Worm (Caenorhabditis elegans): Measurements from ENCODE around the gene orc-4.

The orc-4 gene

ce11 chrIII:10634034-10634433 is 11.9 kb upstream of the orc-4 start:
- TF ChIP-seq ceh-82 (tag; optimal IDR thresholded peaks at IDR 0.05) (peak; percentile 83), nhr-10 (tag; optimal IDR thresholded peaks at IDR 0.05) (peak; percentile 4), dmd-4 (tag; optimal IDR thresholded peaks at IDR 0.05) (no peak), nhr-77 (tag; optimal IDR thresholded peaks at IDR 0.05) (no peak), aly-2 (tag; optimal IDR thresholded peaks at IDR 0.05) (no peak), zag-1 (tag; optimal IDR thresholded peaks at IDR 0.05) (peak; percentile 93), nhr-23 (tag; optimal IDR thresholded peaks at IDR 0.05) (no peak), lin-39 (tag; optimal IDR thresholded peaks at IDR 0.05) (no peak), Y55F3AM.14 (GFP tag; optimal IDR thresholded peaks at IDR 0.05) (peak; percentile 93), nhr-237 (tag; optimal IDR thresholded peaks at IDR 0.05) (no peak), ztf-4 (tag; optimal IDR thresholded peaks at IDR 0.05) (peak; percentile 72), lin-13 (GFP tag; optimal IDR thresholded peaks at IDR 0.05) (peak; percentile 86), nhr-6 (tag; optimal IDR thresholded peaks at IDR 0.05) (peak; percentile 54), C34F6.9 (tag; optimal IDR thresholded peaks at IDR 0.05) (peak; percentile 85), ama-1 (optimal IDR thresholded peaks at IDR 0.05) (no peak), unc-55 (GFP tag; optimal IDR thresholded peaks at IDR 0.05) (peak; percentile 96), F13H6.1 (tag; optimal IDR thresholded peaks at IDR 0.05) (peak; percentile 97), snpc-4 (tag; optimal IDR thresholded peaks at IDR 0.05) (peak; percentile 67), nhr-12 (tag; optimal IDR thresholded peaks at IDR 0.05) (no peak), sma-3 (GFP tag; optimal IDR thresholded peaks at IDR 0.05) (peak; percentile 91), nhr-25 (tag; optimal IDR thresholded peaks at IDR 0.05) (peak; percentile 89), ztf-1 (GFP tag; conservative IDR thresholded peaks at IDR 0.05) (no peak), gmeb-1 (tag; optimal IDR thresholded peaks at IDR 0.05) (peak; percentile 54), mdl-1 (tag; optimal IDR thresholded peaks at IDR 0.05) (peak; percentile 71 to 87), skn-1 (tag; optimal IDR thresholded peaks at IDR 0.05) (no peak), R02D3.7 (tag; optimal IDR thresholded peaks at IDR 0.05) (no peak), fos-1 (tag; optimal IDR thresholded peaks at IDR 0.05) (peak; percentile 73), elt-3 (tag; optimal IDR thresholded peaks at IDR 0.05) (no peak), ceh-16 (tag; optimal IDR thresholded peaks at IDR 0.05) (peak; percentile 92), egl-27 (tag; optimal IDR thresholded peaks at IDR 0.05) (peak; percentile 89), ztf-11 (tag; optimal IDR thresholded peaks at IDR 0.05) (no peak), mbf-1 (tag; optimal IDR thresholded peaks at IDR 0.05) (no peak), alr-1 (tag; optimal IDR thresholded peaks at IDR 0.05) (no peak), nhr-11 (tag; optimal IDR thresholded peaks at IDR 0.05) (no peak), unc-62 (GFP tag; optimal IDR thresholded peaks at IDR 0.05) (peak; percentile 67), lsy-2 (tag; optimal IDR thresholded peaks at IDR 0.05) (peak; percentile 64 to 88), unc-39 (tag; optimal IDR thresholded peaks at IDR 0.05) (no peak), lin-11 (tag; optimal IDR thresholded peaks at IDR 0.05) (peak; percentile 91), crh-2 (tag; optimal IDR thresholded peaks at IDR 0.05) (peak; percentile 86), sem-4 (tag; optimal IDR thresholded peaks at IDR 0.05) (peak; percentile 87), elt-1 (tag; optimal IDR thresholded peaks at IDR 0.05) (no peak), nhr-129 (tag; optimal IDR thresholded peaks at IDR 0.05) (peak; percentile 86), nhr-21 (tag; optimal IDR thresholded peaks at IDR 0.05) (peak; percentile 87), peb-1 (tag; optimal IDR thresholded peaks at IDR 0.05) (no peak), blmp-1 (tag; optimal IDR thresholded peaks at IDR 0.05; ENCODE audit: insufficient read depth) (peak; percentile 57), ZK546.5 (tag; optimal IDR thresholded peaks at IDR 0.05) (peak; percentile 17), sma-9 (GFP tag; optimal IDR thresholded peaks at IDR 0.05) (peak; percentile 94), sma-9 (tag; optimal IDR thresholded peaks at IDR 0.05) (no peak), mab-5 (tag; optimal IDR thresholded peaks at IDR 0.05) (peak; percentile 90)
